Worm (Caenorhabditis elegans) whole organism, midembryonic: ENCODE data around the gene Y116A8C.463.
A peak's percentile ranks its signal among the peaks of the same experiment; 100 is the strongest.

Experiments used
- T22C8.4 ChIP-seq: fragments of 200-800 bp; sonication (Bioruptor generic); IDR thresholded peaks from 2 replicates; pipeline ENCODE4 v1.3.6; 2022; ENCODE audit warnings: missing genetic modification characterization, missing compliant biosample characterization
- cog-1 ChIP-seq: sonication (generic microtip); optimal IDR thresholded peaks from 2 replicates; lab custom pipeline; 2016; ENCODE audit warnings: missing genetic modification characterization, missing compliant biosample characterization
- flt-1 ChIP-seq: fragments of 200-800 bp; sonication (Bioruptor generic); IDR thresholded peaks from 2 replicates; pipeline ENCODE4 v1.3.6; 2022; ENCODE audit warnings: missing genetic modification characterization, missing compliant biosample characterization
- klf-2 ChIP-seq: fragments of 200-800 bp; sonication (Bioruptor generic); conservative IDR thresholded peaks from 2 replicates; pipeline ENCODE4 v1.3.6; 2022; ENCODE audit warnings: missing genetic modification reagents, missing genetic modification characterization, missing compliant biosample characterization
- med-1 ChIP-seq: sonication (generic microtip); optimal IDR thresholded peaks from 2 replicates; lab custom pipeline; 2017; ENCODE audit warnings: missing genetic modification characterization, mild to moderate bottlenecking, missing compliant biosample characterization, antibody characterized with exemption, missing genetic modification reagents; ENCODE audit not compliant: insufficient read depth
- ref-1 ChIP-seq: fragments of 200-800 bp; sonication (Bioruptor generic); conservative IDR thresholded peaks from 2 replicates; pipeline ENCODE4 v1.3.6; 2022; ENCODE audit warnings: missing genetic modification reagents, missing genetic modification characterization, missing compliant biosample characterization
- tab-1 ChIP-seq: fragments of 200-800 bp; sonication (Bioruptor generic); IDR thresholded peaks from 2 replicates; pipeline ENCODE4 v1.3.6; 2022; ENCODE audit warnings: missing genetic modification characterization, missing compliant biosample characterization
- ztf-23 ChIP-seq: fragments of 200-800 bp; sonication (Bioruptor generic); IDR thresholded peaks from 2 replicates; pipeline ENCODE4 v1.3.6; 2022; ENCODE audit warnings: missing genetic modification reagents, missing genetic modification characterization, missing compliant biosample characterization
- ztf-29 ChIP-seq: fragments of 200-800 bp; sonication (Bioruptor generic); IDR thresholded peaks from 2 replicates; pipeline ENCODE4 v1.3.6; 2022; ENCODE audit warnings: missing genetic modification reagents, missing genetic modification characterization, missing compliant biosample characterization

Y116A8C.463 gene

ce11 chrIV:16926558-16926957 lies 7.0 kb downstream of the Y116A8C.463 start:
- TF ChIP-seq klf-2 (GFP tag; lab: Robert Waterston, UW): no peak
- no peak for TF ChIP-seq cog-1 (tag; lab: Kevin White, UChicago)
- TF ChIP-seq med-1 (GFP tag; lab: Kevin White, UChicago): no peak
- no peak for TF ChIP-seq ref-1 (GFP tag; lab: Robert Waterston, UW)
- TF ChIP-seq tab-1 (GFP tag; lab: Robert Waterston, UW): no peak
- TF ChIP-seq T22C8.4 (GFP tag; lab: Robert Waterston, UW): no peak
- TF ChIP-seq ztf-29 (GFP tag; lab: Robert Waterston, UW): no peak
- no peak for TF ChIP-seq flt-1 (GFP tag; lab: Robert Waterston, UW)
- no peak for TF ChIP-seq ztf-23 (GFP tag; lab: Robert Waterston, UW)

ce11 chrIV:16931077-16931476 lies 11.6 kb downstream of the Y116A8C.463 start, which contains the start of gene Y116A8C.49:
TSS of gene Y116A8C.49 (minus strand) at chrIV:16931177.
- TF ChIP-seq tab-1 (GFP tag; lab: Robert Waterston, UW): no peak
- no peak for TF ChIP-seq flt-1 (GFP tag; lab: Robert Waterston, UW)
- no peak for TF ChIP-seq ref-1 (GFP tag; lab: Robert Waterston, UW)
- no peak for TF ChIP-seq ztf-23 (GFP tag; lab: Robert Waterston, UW)
- TF ChIP-seq T22C8.4 (GFP tag; lab: Robert Waterston, UW): no peak
- TF ChIP-seq klf-2 (GFP tag; lab: Robert Waterston, UW): no peak
- no peak for TF ChIP-seq med-1 (GFP tag; lab: Kevin White, UChicago)
- no peak for TF ChIP-seq cog-1 (tag; lab: Kevin White, UChicago)

- TF ChIP-seq ref-1 (GFP tag; lab: Robert Waterston, UW) (no peak), T22C8.4 (GFP tag; lab: Robert Waterston, UW) (no peak), flt-1 (GFP tag; lab: Robert Waterston, UW) (no peak), tab-1 (GFP tag; lab: Robert Waterston, UW) (no peak), ztf-23 (GFP tag; lab: Robert Waterston, UW) (no peak), klf-2 (GFP tag; lab: Robert Waterston, UW) (no peak), ztf-29 (GFP tag; lab: Robert Waterston, UW) (no peak), med-1 (GFP tag; lab: Kevin White, UChicago) (no peak), cog-1 (tag; lab: Kevin White, UChicago) (no peak)
These were observed 16.5 kb downstream of the Y116A8C.463 start for ce11 chrIV:16936053-16936452.

- no peak for TF ChIP-seq med-1 (GFP tag; lab: Kevin White, UChicago)
- TF ChIP-seq klf-2 (GFP tag; lab: Robert Waterston, UW): no peak
- no peak for TF ChIP-seq T22C8.4 (GFP tag; lab: Robert Waterston, UW)
- TF ChIP-seq tab-1 (GFP tag; lab: Robert Waterston, UW): no peak
- no peak for TF ChIP-seq ztf-29 (GFP tag; lab: Robert Waterston, UW)
These were observed 19.5 kb downstream of the Y116A8C.463 start, which contains the start of gene Y116A8C.10 for ce11 chrIV:16939001-16939400. TSS of gene Y116A8C.10 (minus strand) at chrIV:16939101.

- TF ChIP-seq ztf-23 (GFP tag; lab: Robert Waterston, UW) (peak; percentile 76), cog-1 (tag; lab: Kevin White, UChicago) (peak; percentile 1), flt-1 (GFP tag; lab: Robert Waterston, UW) (peak; percentile 81), T22C8.4 (GFP tag; lab: Robert Waterston, UW) (peak; percentile 87), med-1 (GFP tag; lab: Kevin White, UChicago) (peak; percentile 84), tab-1 (GFP tag; lab: Robert Waterston, UW) (peak; percentile 67; the same call in 1 of the 2 replicates), ztf-29 (GFP tag; lab: Robert Waterston, UW) (no peak), klf-2 (GFP tag; lab: Robert Waterston, UW) (peak; percentile 77; the same call in 1 of the 2 replicates), ref-1 (GFP tag; lab: Robert Waterston, UW) (no peak)
These were observed 27.2 kb downstream of the Y116A8C.463 start, which contains the start of the genes Y116A8C.9 and arf-6 for ce11 chrIV:16946746-16947145. TSS of gene Y116A8C.9 (minus strand) at chrIV:16946800. TSS of gene arf-6 (plus strand) at chrIV:16947120.

- TF ChIP-seq flt-1 (GFP tag; lab: Robert Waterston, UW) (no peak), med-1 (GFP tag; lab: Kevin White, UChicago) (no peak), ztf-29 (GFP tag; lab: Robert Waterston, UW) (no peak), tab-1 (GFP tag; lab: Robert Waterston, UW) (no peak), cog-1 (tag; lab: Kevin White, UChicago) (no peak), klf-2 (GFP tag; lab: Robert Waterston, UW) (no peak), T22C8.4 (GFP tag; lab: Robert Waterston, UW) (no peak), ref-1 (GFP tag; lab: Robert Waterston, UW) (no peak)
These were observed 30.2 kb downstream of the Y116A8C.463 start, which contains the start of gene rad-54.B for ce11 chrIV:16949767-16950166. TSS of gene rad-54.B (plus strand) at chrIV:16950067.

- TF ChIP-seq klf-2 (GFP tag; lab: Robert Waterston, UW): no peak
- 0 out of 2 replicates have a peak, but pooled peaks have one; percentile 46 for TF ChIP-seq T22C8.4 (GFP tag; lab: Robert Waterston, UW)
These were observed 32.9 kb downstream of the Y116A8C.463 start for ce11 chrIV:16952389-16952788.

ce11 chrIV:16962445-16962844 lies 42.9 kb downstream of the Y116A8C.463 start:
- no peak for TF ChIP-seq flt-1 (GFP tag; lab: Robert Waterston, UW)
- TF ChIP-seq tab-1 (GFP tag; lab: Robert Waterston, UW): no peak
- peak; percentile 48; the same call in 1 of the 2 replicates for TF ChIP-seq T22C8.4 (GFP tag; lab: Robert Waterston, UW)
- no peak for TF ChIP-seq ztf-23 (GFP tag; lab: Robert Waterston, UW)
- no peak for TF ChIP-seq med-1 (GFP tag; lab: Kevin White, UChicago)
- TF ChIP-seq ztf-29 (GFP tag; lab: Robert Waterston, UW): no peak
